Fruit fly (Drosophila melanogaster): Measurements from ENCODE around the gene dre4.

Gene dre4

DNA sequence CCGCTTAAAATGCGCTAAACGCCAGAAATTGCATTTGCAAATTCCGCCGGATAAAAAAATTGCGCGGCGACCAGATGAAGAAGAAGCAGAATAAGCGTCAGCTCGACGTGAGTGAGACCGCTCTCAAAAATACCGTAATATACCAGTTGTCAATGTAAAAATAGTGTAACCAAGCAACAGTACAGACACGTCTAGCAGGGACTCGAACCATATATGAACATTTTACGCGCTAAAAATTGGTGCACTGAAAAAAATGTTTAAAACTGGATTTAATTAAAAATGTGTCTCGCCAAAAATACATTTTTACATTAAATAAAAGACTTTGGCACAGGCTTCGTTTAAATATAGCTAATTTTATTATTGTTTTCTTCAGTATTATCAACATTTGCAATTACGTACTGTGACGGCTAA, at the start of gene dre4:
Gene dre4 (minus strand): TSS at position 98 of the 411 bp plus-strand sequence.
- peak; percentile 42 for TF ChIP-seq CG17801 (GFP tag; optimal IDR thresholded peaks at IDR 0.05; ENCODE audit: partially characterized antibody)

- TF ChIP-seq CG17801 (GFP tag; optimal IDR thresholded peaks at IDR 0.05; ENCODE audit: partially characterized antibody): no peak
Observed at dm6 chr3L:1920943-1921342, 44.8 kb upstream of the dre4 start, which contains the start of gene Dbx. Dbx (plus strand) TSS chr3L:1921307.

DNA sequence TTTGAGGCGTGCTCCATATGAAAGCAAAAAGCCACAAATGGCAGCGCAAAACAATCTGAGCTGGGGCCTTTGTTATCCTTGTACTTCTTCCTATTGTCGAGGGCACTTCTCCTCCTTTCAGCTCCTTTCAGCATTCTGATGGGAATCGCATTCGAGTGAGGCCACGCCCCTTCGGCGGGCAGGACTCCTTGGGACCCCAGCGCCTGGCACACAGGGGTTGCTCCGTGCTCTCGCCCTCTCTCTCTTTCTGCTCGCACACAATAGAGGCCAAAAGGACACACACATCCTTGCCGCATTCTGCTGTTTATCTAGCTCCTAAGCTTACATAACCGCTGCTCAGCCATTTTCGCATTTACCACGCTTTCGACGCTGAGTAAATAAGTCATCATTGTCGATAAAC, 43.9 kb upstream of the dre4 start:
- no peak for TF ChIP-seq CG17801 (GFP tag; optimal IDR thresholded peaks at IDR 0.05; ENCODE audit: partially characterized antibody)

- TF ChIP-seq CG17801 (GFP tag; optimal IDR thresholded peaks at IDR 0.05; ENCODE audit: partially characterized antibody): no peak
Observed at dm6 chr3L:1916617-1917016, 40.5 kb upstream of the dre4 start.

DNA sequence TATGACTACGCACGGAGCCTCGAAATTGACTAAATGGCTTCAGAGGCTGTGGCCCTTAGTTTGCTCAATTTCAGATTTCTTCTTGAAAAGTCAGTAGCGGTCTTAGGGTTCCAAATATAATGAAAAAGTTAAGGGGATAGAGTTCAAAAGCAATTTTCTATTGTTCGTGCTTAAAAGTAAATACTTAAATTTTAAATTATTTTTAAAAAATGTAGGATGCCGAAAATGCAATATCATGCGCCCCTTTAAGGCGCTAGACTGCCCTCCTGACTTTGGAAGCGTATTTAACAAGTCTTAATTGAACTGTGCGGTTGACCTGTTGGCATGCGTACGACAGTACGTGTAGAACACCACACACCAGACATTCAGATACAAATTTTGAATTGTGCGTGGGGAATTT, 38.6 kb upstream of the dre4 start:
- no peak for TF ChIP-seq CG17801 (GFP tag; optimal IDR thresholded peaks at IDR 0.05; ENCODE audit: partially characterized antibody)

DNA sequence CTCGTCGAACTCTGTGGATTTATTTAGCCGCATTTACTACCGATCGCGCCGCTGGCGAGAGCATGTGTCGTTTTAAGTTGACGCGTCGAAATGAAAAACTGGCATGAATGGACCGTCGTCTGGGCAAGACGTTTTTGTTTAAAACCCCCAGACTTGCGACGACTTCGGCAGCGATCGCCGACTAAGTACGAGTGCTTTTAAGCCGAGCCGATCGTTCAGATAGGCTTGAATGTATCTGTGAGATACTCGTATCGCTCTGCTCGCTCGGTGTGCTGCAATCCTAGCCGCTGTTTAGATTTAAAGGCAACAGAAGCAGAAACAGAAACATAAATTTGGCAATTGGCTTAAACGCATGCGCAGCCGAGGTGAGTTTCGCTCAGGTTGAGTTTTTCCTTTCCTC, 34.0 kb upstream of the dre4 start, which contains the start of gene dsb:
Gene dsb (minus strand): TSS at position 91 of the 400 bp plus-strand sequence.
- TF ChIP-seq CG17801 (GFP tag; optimal IDR thresholded peaks at IDR 0.05; ENCODE audit: partially characterized antibody): no peak

- TF ChIP-seq CG17801 (GFP tag; optimal IDR thresholded peaks at IDR 0.05; ENCODE audit: partially characterized antibody): no peak
Observed at dm6 chr3L:1909000-1909399, 32.9 kb upstream of the dre4 start.

- TF ChIP-seq CG17801 (GFP tag; optimal IDR thresholded peaks at IDR 0.05; ENCODE audit: partially characterized antibody): no peak
Observed at dm6 chr3L:1906208-1906607, 30.1 kb upstream of the dre4 start.

DNA sequence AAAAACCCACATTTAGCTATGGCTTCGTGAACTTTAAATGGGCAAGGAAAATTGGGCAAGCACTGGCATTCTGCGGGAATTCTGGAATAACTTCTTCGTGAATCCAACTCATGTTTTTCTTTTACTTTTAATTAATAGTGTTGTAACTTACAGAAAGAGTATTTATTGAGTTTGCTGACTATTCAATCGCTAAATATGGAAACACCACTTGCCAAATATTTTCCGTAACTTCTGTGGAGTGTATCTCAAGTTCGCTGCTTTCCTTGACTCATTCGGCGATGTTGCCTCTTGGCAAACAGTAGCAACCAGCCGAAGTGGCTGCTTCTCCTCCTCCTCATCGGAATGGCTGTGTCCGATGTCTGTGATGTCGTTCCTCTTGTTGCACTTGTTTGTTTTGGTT, 29.2 kb upstream of the dre4 start:
- no peak for TF ChIP-seq CG17801 (GFP tag; optimal IDR thresholded peaks at IDR 0.05; ENCODE audit: partially characterized antibody)

DNA sequence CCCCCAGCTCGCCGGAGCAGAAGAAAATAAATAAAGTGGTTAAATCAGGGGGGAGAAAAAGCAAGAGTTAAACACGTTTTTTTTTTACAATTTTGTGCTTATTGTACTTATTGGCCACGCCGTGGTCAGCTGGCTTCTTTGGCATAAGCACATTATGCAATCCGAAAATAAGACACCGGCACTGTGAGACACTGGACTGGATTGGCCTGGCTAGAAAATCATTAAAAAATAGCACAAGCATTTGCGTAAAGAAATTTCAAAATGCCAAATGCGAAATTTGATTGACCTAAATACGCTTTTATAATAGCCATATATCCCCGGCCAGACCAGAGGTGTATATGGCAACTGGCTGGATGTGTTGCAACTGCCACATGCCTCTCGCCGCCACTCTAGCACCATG, 28.3 kb upstream of the dre4 start:
- TF ChIP-seq CG17801 (GFP tag; optimal IDR thresholded peaks at IDR 0.05; ENCODE audit: partially characterized antibody): no peak

DNA sequence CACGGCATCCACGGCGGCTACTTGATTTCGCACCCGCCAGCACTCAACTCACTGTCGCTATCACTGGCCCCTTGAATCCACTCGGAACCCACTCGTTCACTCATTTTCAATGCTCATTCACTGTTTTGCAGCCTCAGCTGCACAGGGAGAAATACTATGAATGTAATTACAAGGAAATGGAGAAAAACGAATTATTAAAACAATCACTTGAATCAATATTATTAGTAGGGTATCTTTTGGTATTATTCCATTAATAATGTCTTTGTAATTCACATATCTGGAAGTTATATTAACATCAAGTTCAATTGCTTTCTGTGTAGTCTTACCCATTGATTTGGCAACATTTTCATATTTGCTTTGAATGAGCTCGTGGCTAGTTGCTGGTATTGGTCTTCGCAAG, 24.5 kb upstream of the dre4 start:
- no peak for TF ChIP-seq CG17801 (GFP tag; optimal IDR thresholded peaks at IDR 0.05; ENCODE audit: partially characterized antibody)

- TF ChIP-seq CG17801 (GFP tag; optimal IDR thresholded peaks at IDR 0.05; ENCODE audit: partially characterized antibody): no peak
Observed at dm6 chr3L:1899616-1900015, 23.5 kb upstream of the dre4 start.

dm6 chr3L:1897709-1898108, 21.6 kb upstream of the dre4 start:
- no peak for TF ChIP-seq CG17801 (GFP tag; optimal IDR thresholded peaks at IDR 0.05; ENCODE audit: partially characterized antibody)

- TF ChIP-seq CG17801 (GFP tag; optimal IDR thresholded peaks at IDR 0.05; ENCODE audit: partially characterized antibody): no peak
Observed at dm6 chr3L:1891914-1892313, 15.8 kb upstream of the dre4 start.

DNA sequence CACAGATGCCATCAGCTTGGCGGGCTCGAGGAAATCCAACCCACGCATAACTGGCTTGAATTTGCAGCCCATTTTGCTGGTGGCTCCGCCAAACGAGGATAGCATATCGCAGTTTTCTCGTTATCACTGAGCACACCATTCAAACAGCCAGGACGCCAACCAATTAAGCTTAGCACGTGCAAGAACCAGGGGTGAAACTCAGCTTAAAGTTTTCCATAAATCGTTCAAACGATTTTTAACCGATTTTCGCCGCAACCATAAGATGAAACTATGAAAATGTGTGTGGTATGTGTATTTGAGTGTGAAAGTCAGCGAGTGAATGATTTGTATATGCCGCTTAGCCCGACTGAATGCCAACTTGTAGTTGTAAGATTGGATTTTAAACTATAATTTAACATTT, 14.8 kb upstream of the dre4 start:
- TF ChIP-seq CG17801 (GFP tag; optimal IDR thresholded peaks at IDR 0.05; ENCODE audit: partially characterized antibody): no peak

dm6 chr3L:1887929-1888529, 11.9 kb upstream of the dre4 start:
- TF ChIP-seq CG17801 (GFP tag; optimal IDR thresholded peaks at IDR 0.05; ENCODE audit: partially characterized antibody): peak; percentile 42

DNA sequence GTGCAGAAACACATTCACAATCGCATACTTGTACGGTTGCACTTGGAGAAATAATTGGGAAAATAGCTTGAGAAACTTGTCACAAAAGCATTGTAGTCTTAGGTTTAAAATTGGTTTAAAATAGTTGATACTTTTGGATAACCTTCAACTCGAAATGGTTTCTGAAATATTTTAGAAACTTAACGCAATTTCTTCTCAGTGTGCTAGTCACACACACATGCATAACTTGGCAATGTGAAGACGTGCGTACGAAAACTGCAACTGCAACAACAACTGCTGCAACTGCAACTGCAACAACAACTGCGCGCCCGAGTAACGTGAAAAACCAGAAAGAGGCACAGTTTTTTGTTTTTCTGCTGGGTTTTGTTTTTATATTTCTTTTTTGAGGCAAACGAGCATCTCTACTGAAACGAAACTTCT, 10.0 kb upstream of the dre4 start:
- TF ChIP-seq CG17801 (GFP tag; optimal IDR thresholded peaks at IDR 0.05; ENCODE audit: partially characterized antibody): peak; percentile 81
